Worm (Caenorhabditis elegans) whole organism, L2 larva: ENCODE data around the gene hpo-10.

ENCODE experiments used
- R02D3.7 ChIP-seq: fragments of 150-350 bp; optimal IDR thresholded peaks from 2 replicates; lab custom pipeline; 2014; ENCODE audit warnings: missing biosample characterization, missing genetic modification characterization
- ceh-82 ChIP-seq: fragments of 150-350 bp; optimal IDR thresholded peaks from 2 replicates; lab custom pipeline; 2014; ENCODE audit warnings: missing biosample characterization, missing genetic modification characterization
- nhr-237 ChIP-seq: fragments of 150-350 bp; optimal IDR thresholded peaks from 2 replicates; lab custom pipeline; 2014; ENCODE audit warnings: missing biosample characterization, missing genetic modification characterization
- nhr-77 ChIP-seq: fragments of 150-350 bp; optimal IDR thresholded peaks from 2 replicates; lab custom pipeline; 2014; ENCODE audit warnings: missing biosample characterization, missing genetic modification characterization

DNA sequence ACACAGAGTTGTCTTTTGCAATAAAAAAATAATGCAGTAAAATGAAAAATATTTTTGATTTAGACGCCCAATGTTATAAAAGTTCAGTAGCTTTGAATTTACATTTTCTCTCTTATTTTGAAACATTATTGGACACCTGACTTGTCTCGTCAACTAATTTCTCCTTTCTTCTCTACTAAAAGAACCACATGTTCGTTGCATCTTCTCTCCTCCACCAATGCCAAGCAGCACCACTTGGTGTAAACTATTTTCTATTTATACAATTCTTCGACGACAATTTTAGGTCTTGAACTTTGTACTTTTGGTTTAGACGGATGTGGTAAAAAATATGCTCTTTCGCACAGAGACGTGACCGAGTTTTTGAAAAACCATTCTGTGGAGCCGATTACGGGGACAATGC is 51.4 kb downstream of the hpo-10 start:
- TF ChIP-seq nhr-77 (no peak), R02D3.7 (no peak), nhr-237 (no peak), ceh-82 (tag; lab: Kevin White, UChicago) (no peak)
